Fruit fly (Drosophila melanogaster): ENCODE measurements around the gene CG16853.

DNA sequence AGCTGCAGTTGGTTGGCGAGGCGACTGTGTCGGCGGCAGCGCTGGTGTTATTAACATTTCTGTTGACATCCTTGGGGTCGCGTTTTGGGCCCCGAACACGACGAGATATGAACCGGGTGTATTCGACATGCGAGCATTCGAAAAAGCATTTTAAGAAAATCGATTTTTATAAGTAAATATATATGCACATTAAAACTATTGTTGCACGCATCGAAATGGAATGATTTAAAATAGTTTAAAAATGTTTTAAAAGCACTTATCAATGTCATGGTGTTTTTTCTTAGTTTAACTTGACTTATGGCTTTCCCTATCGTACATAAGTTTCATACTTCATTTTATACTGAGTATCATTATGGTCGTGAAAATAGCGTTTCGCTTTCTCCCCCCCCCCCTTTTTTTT is 20.3 kb upstream of the CG16853 start:
- TF ChIP-seq h (optimal IDR thresholded peaks at IDR 0.05) = no peak
- TF ChIP-seq insv (optimal IDR thresholded peaks at IDR 0.05) = no peak
- no peak for TF ChIP-seq ttk (optimal IDR thresholded peaks at IDR 0.05)
